Fruit fly (Drosophila melanogaster) whole organism, embryonic: ENCODE results near the gene MtnF.

Source experiments
- CG3163 ChIP-seq: fragments of 200-800 bp; sonication (Bioruptor generic); optimal IDR thresholded peaks from 3 replicates; lab custom pipeline; 2016; ENCODE audit warnings: missing biosample characterization, missing genetic modification characterization
- CG7928 ChIP-seq: fragments of 200-800 bp; sonication (Bioruptor generic); optimal IDR thresholded peaks from 2 replicates; lab custom pipeline; 2017; ENCODE audit warnings: missing biosample characterization, mild to moderate bottlenecking, missing genetic modification characterization
- CG8765 ChIP-seq: fragments of 200-800 bp; sonication (Bioruptor generic); IDR thresholded peaks from 2 replicates; pipeline ENCODE4 v1.3.6; 2022; ENCODE audit warnings: missing biosample characterization, missing genetic modification characterization
- CG9817 ChIP-seq: fragments of 200-800 bp; sonication (Bioruptor generic); optimal IDR thresholded peaks from 2 replicates; lab custom pipeline; 2018; ENCODE audit warnings: missing biosample characterization, mild to moderate bottlenecking, missing genetic modification characterization, moderate library complexity
- Dad ChIP-seq: fragments of 200-800 bp; sonication (Bioruptor generic); optimal IDR thresholded peaks from 3 replicates; lab custom pipeline; 2016; ENCODE audit warnings: missing biosample characterization, missing genetic modification characterization
- HLH54F ChIP-seq: fragments of 200-800 bp; sonication (Bioruptor generic); optimal IDR thresholded peaks from 3 replicates; lab custom pipeline; 2016; ENCODE audit warnings: missing biosample characterization, missing genetic modification characterization
- Jarid2 ChIP-seq: fragments of 200-800 bp; sonication (Bioruptor generic); optimal IDR thresholded peaks from 3 replicates; lab custom pipeline; 2017; ENCODE audit warnings: mild to moderate bottlenecking, missing biosample characterization, missing genetic modification reagents, missing genetic modification characterization
- Rfx ChIP-seq: fragments of 200-800 bp; sonication (Bioruptor generic); IDR thresholded peaks from 2 replicates; pipeline ENCODE4 v1.3.6; 2022; ENCODE audit warnings: missing biosample characterization, missing genetic modification characterization
- peb ChIP-seq: fragments of 200-800 bp; sonication (Bioruptor generic); IDR thresholded peaks from 2 replicates; pipeline ENCODE4 v1.3.6; 2022; ENCODE audit warnings: missing biosample characterization, missing genetic modification characterization

DNA sequence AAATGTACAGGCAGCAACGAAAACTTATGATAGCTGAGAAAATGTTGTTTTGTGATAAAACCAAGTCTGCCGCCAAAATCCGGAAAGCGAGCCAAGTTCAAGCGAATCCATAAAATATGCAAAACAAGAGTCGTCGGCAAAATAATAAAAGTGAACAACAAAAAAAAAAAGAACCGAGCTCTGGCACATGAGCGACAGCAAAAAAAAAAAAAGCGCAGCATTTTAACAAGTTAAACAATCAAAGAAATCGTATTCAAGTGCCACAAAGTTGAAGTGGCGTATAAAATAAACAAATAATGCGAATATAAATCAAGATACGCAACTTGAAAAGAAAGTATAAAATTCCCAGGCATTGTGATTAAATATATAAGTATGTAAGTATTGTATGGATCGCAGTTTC, 26.6 kb downstream of the MtnF start:
- TF ChIP-seq Jarid2: no peak
- TF ChIP-seq Dad: no peak
- TF ChIP-seq CG8765 (GFP tag; lab: Robert Waterston, UW): no peak
- no peak for TF ChIP-seq CG9817 (tag; lab: Kevin White, UChicago)
- TF ChIP-seq Rfx (GFP tag; lab: Robert Waterston, UW): no peak
- no peak for TF ChIP-seq peb (GFP tag; lab: Robert Waterston, UW)
- TF ChIP-seq CG7928: no peak
- TF ChIP-seq HLH54F (GFP tag; lab: Kevin White, UChicago): no peak
- no peak for TF ChIP-seq CG3163
